Worm (Caenorhabditis elegans) whole organism, mixed stage, embryonic: ENCODE results near the gene F13A2.9.

Experiments used
- ceh-43 ChIP-seq: fragments of 200-800 bp; sonication (Bioruptor generic); optimal IDR thresholded peaks from 2 replicates; lab custom pipeline; 2018; ENCODE audit warnings: mild to moderate bottlenecking, missing genetic modification characterization, moderate library complexity, missing compliant biosample characterization
- ces-1 ChIP-seq: fragments of 150-350 bp; optimal IDR thresholded peaks from 2 replicates; lab custom pipeline; 2014; ENCODE audit warnings: missing biosample characterization, missing genetic modification reagents, missing genetic modification characterization
- flh-1 ChIP-seq: fragments of 200-800 bp; sonication (Bioruptor generic); optimal IDR thresholded peaks from 2 replicates; lab custom pipeline; 2018; ENCODE audit warnings: mild to moderate bottlenecking, missing genetic modification characterization, moderate library complexity, missing compliant biosample characterization
- ham-2 ChIP-seq: fragments of 200-800 bp; sonication (Bioruptor generic); optimal IDR thresholded peaks from 2 replicates; lab custom pipeline; 2018; ENCODE audit warnings: mild to moderate bottlenecking, missing genetic modification characterization, missing compliant biosample characterization
- nhr-12 ChIP-seq: fragments of 150-350 bp; optimal IDR thresholded peaks from 2 replicates; lab custom pipeline; 2014; ENCODE audit warnings: missing biosample characterization, missing genetic modification characterization
- nhr-2 ChIP-seq: fragments of 150-350 bp; optimal IDR thresholded peaks from 2 replicates; lab custom pipeline; 2014; ENCODE audit warnings: missing biosample characterization, missing genetic modification characterization
- nhr-237 ChIP-seq: fragments of 150-350 bp; optimal IDR thresholded peaks from 2 replicates; lab custom pipeline; 2014; ENCODE audit warnings: missing biosample characterization, missing genetic modification characterization
- snpc-4 ChIP-seq: fragments of 150-350 bp; optimal IDR thresholded peaks from 2 replicates; lab custom pipeline; 2014; ENCODE audit warnings: missing biosample characterization, missing genetic modification characterization
- unc-39 ChIP-seq: fragments of 150-350 bp; optimal IDR thresholded peaks from 2 replicates; lab custom pipeline; 2014; ENCODE audit warnings: missing biosample characterization, missing genetic modification characterization
- unc-62 ChIP-seq: fragments of 150-350 bp; optimal IDR thresholded peaks from 2 replicates; lab custom pipeline; 2014; ENCODE audit warnings: missing biosample characterization, missing genetic modification reagents, missing genetic modification characterization

ce11 chrV:4384482-4384881 is 2.8 kb downstream of the F13A2.9 start, which contains the start of gene F13A2.2:
- TF ChIP-seq nhr-2 (tag; lab: Kevin White, UChicago) = no peak
- no peak for TF ChIP-seq unc-39
- TF ChIP-seq nhr-237 (tag; lab: Kevin White, UChicago) = no peak
- no peak for TF ChIP-seq flh-1 (GFP tag; lab: Kevin White, UChicago)
- TF ChIP-seq snpc-4 (tag; lab: Kevin White, UChicago) = no peak
- TF ChIP-seq nhr-12 (tag; lab: Kevin White, UChicago) = no peak
- TF ChIP-seq ces-1 = no peak
- no peak for TF ChIP-seq ceh-43 (GFP tag; lab: Kevin White, UChicago)
- no peak for TF ChIP-seq unc-62
- TF ChIP-seq ham-2 (GFP tag; lab: Kevin White, UChicago) = no peak
